Fruit fly (Drosophila melanogaster) S2 (cell line): ENCODE measurements around the gene CG31279.

Experiments
- CG8478 ChIP-seq: fragments of >200 bp; optimal IDR thresholded peaks from 2 replicates; lab custom pipeline; 2018
- CTCF ChIP-seq, 2 experiments: fragments of >200 bp; optimal IDR thresholded peaks; 2 replicates each; lab custom pipeline; 2018

- TF ChIP-seq CG8478 (lab: Kevin White, UChicago) (no peak), CTCF (optimal IDR thresholded peaks at IDR 0.05; lab: Kevin White, UChicago) (no peak)
These were observed 35.0 kb upstream of the CG31279 start for dm6 chr3R:16395448-16395847.
